Worm (Caenorhabditis elegans) whole organism, dauer: Measurements from ENCODE around the gene T26C5.4.

Experiments used
- unc-62 ChIP-seq: sonication (generic microtip); optimal IDR thresholded peaks from 2 replicates; lab custom pipeline; 2017; ENCODE audit warnings: missing biosample characterization, missing genetic modification reagents, missing genetic modification characterization

The T26C5.4 gene

ce11 chrII:9275173-9275572 is 24.9 kb upstream of the T26C5.4 start:
- TF ChIP-seq unc-62 (GFP tag; lab: Kevin White, UChicago): no peak

ce11 chrII:9274734-9275133 is 24.4 kb upstream of the T26C5.4 start:
- TF ChIP-seq unc-62 (GFP tag; lab: Kevin White, UChicago): no peak

- TF ChIP-seq unc-62 (GFP tag; lab: Kevin White, UChicago): no peak
These were observed 23.7 kb upstream of the T26C5.4 start for ce11 chrII:9273984-9274383.

- no peak for TF ChIP-seq unc-62 (GFP tag; lab: Kevin White, UChicago)
These were observed 22.6 kb upstream of the T26C5.4 start, which contains the start of gene C01G6.4 for ce11 chrII:9272942-9273341. Gene C01G6.4 (minus strand): TSS chrII:9273042.

- TF ChIP-seq unc-62 (GFP tag; lab: Kevin White, UChicago): no peak
These were observed 21.0 kb upstream of the T26C5.4 start for ce11 chrII:9271285-9271684.

ce11 chrII:9269588-9269987 is 19.3 kb upstream of the T26C5.4 start, which contains the start of gene C01G6.3:
Gene C01G6.3 (plus strand): TSS chrII:9269888.
- TF ChIP-seq unc-62 (GFP tag; lab: Kevin White, UChicago): no peak

- TF ChIP-seq unc-62 (GFP tag; lab: Kevin White, UChicago): no peak
These were observed 18.7 kb upstream of the T26C5.4 start for ce11 chrII:9268983-9269382.

- TF ChIP-seq unc-62 (GFP tag; lab: Kevin White, UChicago): no peak
These were observed 16.4 kb upstream of the T26C5.4 start, which contains the start of gene C01G6.2 for ce11 chrII:9266755-9267154. Gene C01G6.2 (plus strand): TSS chrII:9267055.

- TF ChIP-seq unc-62 (GFP tag; lab: Kevin White, UChicago): no peak
These were observed 15.9 kb upstream of the T26C5.4 start for ce11 chrII:9266252-9266651.

ce11 chrII:9265705-9266104 is 15.4 kb upstream of the T26C5.4 start:
- TF ChIP-seq unc-62 (GFP tag; lab: Kevin White, UChicago): no peak

ce11 chrII:9264689-9265278 is 14.5 kb upstream of the T26C5.4 start:
- TF ChIP-seq unc-62 (GFP tag; lab: Kevin White, UChicago): no peak

ce11 chrII:9263784-9264183 is 13.5 kb upstream of the T26C5.4 start:
- TF ChIP-seq unc-62 (GFP tag; lab: Kevin White, UChicago): no peak

ce11 chrII:9262845-9263402 is 12.6 kb upstream of the T26C5.4 start:
- TF ChIP-seq unc-62 (GFP tag; lab: Kevin White, UChicago): no peak

- no peak for TF ChIP-seq unc-62 (GFP tag; lab: Kevin White, UChicago)
These were observed 11.7 kb upstream of the T26C5.4 start, which contains the start of gene aqp-2 for ce11 chrII:9261931-9262562. Gene aqp-2 (minus strand): TSS chrII:9261981.

- no peak for TF ChIP-seq unc-62 (GFP tag; lab: Kevin White, UChicago)
These were observed 11.1 kb upstream of the T26C5.4 start for ce11 chrII:9261403-9261802.

ce11 chrII:9260026-9260425 is 9.7 kb upstream of the T26C5.4 start:
- TF ChIP-seq unc-62 (GFP tag; lab: Kevin White, UChicago): no peak

- no peak for TF ChIP-seq unc-62 (GFP tag; lab: Kevin White, UChicago)
These were observed 8.2 kb upstream of the T26C5.4 start for ce11 chrII:9258566-9258965.
